Worm (Caenorhabditis elegans) whole organism, early embryonic: ENCODE measurements around the gene tin-10.

Experiments
- ama-1 ChIP-seq: fragments of 150-350 bp; optimal IDR thresholded peaks from 2 replicates; lab custom pipeline; 2014
- ceh-13 ChIP-seq: fragments of 200-800 bp; sonication (Bioruptor generic); optimal IDR thresholded peaks from 2 replicates; lab custom pipeline; 2018; ENCODE audit warnings: mild to moderate bottlenecking, missing genetic modification characterization, missing compliant biosample characterization
- flt-1 ChIP-seq: fragments of 200-800 bp; sonication (Bioruptor generic); IDR thresholded peaks from 2 replicates; pipeline ENCODE4 v1.3.6; 2022; ENCODE audit warnings: missing genetic modification characterization, missing compliant biosample characterization
- hmg-4 ChIP-seq: fragments of 200-800 bp; sonication (Bioruptor generic); optimal IDR thresholded peaks from 2 replicates; lab custom pipeline; 2018; ENCODE audit warnings: mild to moderate bottlenecking, missing genetic modification characterization, missing compliant biosample characterization
- pes-1 ChIP-seq: fragments of 200-800 bp; sonication (Bioruptor generic); IDR thresholded peaks from 2 replicates; pipeline ENCODE4 v1.3.6; 2022; ENCODE audit warnings: missing genetic modification reagents, missing genetic modification characterization, missing compliant biosample characterization
- sea-1 ChIP-seq: fragments of 200-800 bp; sonication (Bioruptor generic); conservative IDR thresholded peaks from 2 replicates; pipeline ENCODE4 v1.3.6; 2022; ENCODE audit warnings: missing genetic modification characterization, missing compliant biosample characterization
- tbx-11 ChIP-seq: fragments of 200-800 bp; sonication (Bioruptor generic); IDR thresholded peaks from 2 replicates; pipeline ENCODE4 v1.3.6; 2022; ENCODE audit warnings: missing genetic modification characterization, missing compliant biosample characterization
- tra-4 ChIP-seq: sonication (generic microtip); optimal IDR thresholded peaks from 2 replicates; lab custom pipeline; 2017; ENCODE audit warnings: missing genetic modification characterization, missing compliant biosample characterization

DNA sequence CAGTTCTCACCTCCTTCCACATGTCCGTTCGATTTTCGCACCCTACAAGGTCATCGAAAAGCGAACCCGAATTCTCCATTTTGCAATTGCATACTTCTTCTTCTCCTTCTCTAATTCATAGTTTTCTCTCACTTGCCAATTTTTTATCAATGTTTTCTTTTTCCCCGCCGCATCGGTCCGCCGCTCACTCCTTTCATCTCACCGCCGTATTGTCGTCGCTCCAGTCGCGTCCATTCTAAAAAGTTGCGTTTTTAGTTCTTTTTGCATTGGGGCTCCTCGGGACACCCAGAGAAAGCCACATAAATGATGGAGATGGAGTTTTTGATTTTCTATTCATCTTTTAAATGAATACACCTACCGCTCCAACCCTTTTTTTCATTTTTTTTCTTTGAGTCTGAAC, 51.3 kb downstream of the tin-10 start:
- no peak for TF ChIP-seq ama-1
- TF ChIP-seq flt-1, result no peak
- no peak for TF ChIP-seq ceh-13 (GFP tag; lab: Kevin White, UChicago)
- TF ChIP-seq tra-4 (tag; lab: Kevin White, UChicago), result no peak
- no peak for TF ChIP-seq hmg-4 (GFP tag; lab: Kevin White, UChicago)
- TF ChIP-seq sea-1 (GFP tag; lab: Robert Waterston, UW), result no peak
- no peak for TF ChIP-seq pes-1 (GFP tag; lab: Robert Waterston, UW)
- TF ChIP-seq tbx-11, result no peak
